Worm (Caenorhabditis elegans) whole organism, L2 larva: ENCODE measurements around the gene R74.8.

Source experiments
- C34F6.9 ChIP-seq: fragments of 150-350 bp; optimal IDR thresholded peaks from 2 replicates; lab custom pipeline; 2014; ENCODE audit warnings: missing biosample characterization, missing genetic modification characterization
- F13H6.1 ChIP-seq: sonication (generic microtip); optimal IDR thresholded peaks from 2 replicates; lab custom pipeline; 2016; ENCODE audit warnings: missing genetic modification characterization, missing compliant biosample characterization
- R02D3.7 ChIP-seq: fragments of 150-350 bp; optimal IDR thresholded peaks from 2 replicates; lab custom pipeline; 2014; ENCODE audit warnings: missing biosample characterization, missing genetic modification characterization
- Y55F3AM.14 ChIP-seq: fragments of 200-800 bp; sonication (Bioruptor generic); optimal IDR thresholded peaks from 2 replicates; lab custom pipeline; 2018; ENCODE audit warnings: mild to moderate bottlenecking, missing genetic modification characterization, missing compliant biosample characterization
- ZK546.5 ChIP-seq: sonication (generic microtip); optimal IDR thresholded peaks from 2 replicates; lab custom pipeline; 2017; ENCODE audit warnings: missing biosample characterization, missing genetic modification characterization
- alr-1 ChIP-seq: fragments of 150-350 bp; optimal IDR thresholded peaks from 2 replicates; lab custom pipeline; 2014; ENCODE audit warnings: missing biosample characterization, missing genetic modification characterization
- aly-2 ChIP-seq: fragments of 150-350 bp; optimal IDR thresholded peaks from 2 replicates; lab custom pipeline; 2014; ENCODE audit warnings: missing biosample characterization, missing genetic modification characterization
- ama-1 ChIP-seq: fragments of 150-350 bp; optimal IDR thresholded peaks from 2 replicates; lab custom pipeline; 2018; ENCODE audit warnings: inconsistent platforms
- blmp-1 ChIP-seq: sonication (generic microtip); optimal IDR thresholded peaks from 2 replicates; lab custom pipeline; 2017; ENCODE audit warnings: missing genetic modification characterization, mild to moderate bottlenecking, missing compliant biosample characterization, antibody characterized with exemption, moderate library complexity; ENCODE audit not compliant: insufficient read depth
- ceh-16 ChIP-seq: fragments of 150-350 bp; optimal IDR thresholded peaks from 2 replicates; lab custom pipeline; 2014; ENCODE audit warnings: missing biosample characterization, missing genetic modification characterization
- ceh-82 ChIP-seq: fragments of 150-350 bp; optimal IDR thresholded peaks from 2 replicates; lab custom pipeline; 2014; ENCODE audit warnings: missing biosample characterization, missing genetic modification characterization
- crh-2 ChIP-seq: sonication (generic microtip); optimal IDR thresholded peaks from 2 replicates; lab custom pipeline; 2017; ENCODE audit warnings: missing biosample characterization, missing genetic modification characterization
- dmd-4 ChIP-seq: sonication (generic microtip); optimal IDR thresholded peaks from 2 replicates; lab custom pipeline; 2017; ENCODE audit warnings: missing biosample characterization, missing genetic modification characterization
- egl-27 ChIP-seq: sonication (generic microtip); optimal IDR thresholded peaks from 3 replicates; lab custom pipeline; 2017; ENCODE audit warnings: missing biosample characterization, missing genetic modification reagents, missing genetic modification characterization
- elt-1 ChIP-seq: fragments of 150-350 bp; optimal IDR thresholded peaks from 2 replicates; lab custom pipeline; 2014; ENCODE audit warnings: missing biosample characterization, missing genetic modification characterization
- elt-3 ChIP-seq: sonication (generic microtip); optimal IDR thresholded peaks from 2 replicates; lab custom pipeline; 2017; ENCODE audit warnings: missing biosample characterization, missing genetic modification characterization
- fos-1 ChIP-seq: fragments of 150-350 bp; optimal IDR thresholded peaks from 2 replicates; lab custom pipeline; 2014; ENCODE audit warnings: missing biosample characterization, missing genetic modification characterization
- gmeb-1 ChIP-seq: fragments of 150-350 bp; optimal IDR thresholded peaks from 2 replicates; lab custom pipeline; 2014; ENCODE audit warnings: missing biosample characterization, missing genetic modification characterization
- lin-11 ChIP-seq: fragments of 150-350 bp; sonication (generic microtip); optimal IDR thresholded peaks from 2 replicates; lab custom pipeline; 2014; ENCODE audit warnings: missing biosample characterization, missing genetic modification characterization, inconsistent platforms, mixed read lengths
- lin-13 ChIP-seq: fragments of 150-350 bp; optimal IDR thresholded peaks from 2 replicates; lab custom pipeline; 2014; ENCODE audit warnings: missing biosample characterization, missing genetic modification reagents, missing genetic modification characterization
- lin-39 ChIP-seq: fragments of 150-350 bp; optimal IDR thresholded peaks from 2 replicates; lab custom pipeline; 2014; ENCODE audit warnings: missing biosample characterization, missing genetic modification reagents, missing genetic modification characterization
- lsy-2 ChIP-seq, 2 experiments: fragments of 150-350 bp in 1 of 2; sonication (generic microtip) in 1 of 2; optimal IDR thresholded peaks; 2 replicates each; lab custom pipeline; 2014 to 2017; ENCODE audit warnings: missing biosample characterization in 2 of 2, missing genetic modification characterization in 2 of 2
- mab-5 ChIP-seq: fragments of 150-350 bp; optimal IDR thresholded peaks from 2 replicates; lab custom pipeline; 2014; ENCODE audit warnings: missing biosample characterization, missing genetic modification characterization
- mbf-1 ChIP-seq: sonication (generic microtip); optimal IDR thresholded peaks from 2 replicates; lab custom pipeline; 2017; ENCODE audit warnings: missing biosample characterization, missing genetic modification characterization
- mdl-1 ChIP-seq, 2 experiments: fragments of 150-350 bp in 1 of 2; sonication (generic microtip) in 1 of 2; optimal IDR thresholded peaks; 2 replicates each; lab custom pipeline; 2017; ENCODE audit warnings: missing biosample characterization in 2 of 2, missing genetic modification characterization in 2 of 2
- nhr-10 ChIP-seq: sonication (generic microtip); optimal IDR thresholded peaks from 2 replicates; lab custom pipeline; 2017; ENCODE audit warnings: missing biosample characterization, missing genetic modification characterization
- nhr-11 ChIP-seq: fragments of 150-350 bp; optimal IDR thresholded peaks from 2 replicates; lab custom pipeline; 2014; ENCODE audit warnings: missing biosample characterization, missing genetic modification characterization
- nhr-12 ChIP-seq: fragments of 150-350 bp; optimal IDR thresholded peaks from 2 replicates; lab custom pipeline; 2014; ENCODE audit warnings: missing biosample characterization, missing genetic modification characterization
- nhr-129 ChIP-seq: fragments of 150-350 bp; optimal IDR thresholded peaks from 2 replicates; lab custom pipeline; 2014; ENCODE audit warnings: missing biosample characterization, missing genetic modification characterization
- nhr-21 ChIP-seq: fragments of 150-350 bp; optimal IDR thresholded peaks from 2 replicates; lab custom pipeline; 2014; ENCODE audit warnings: missing biosample characterization, missing genetic modification characterization
- nhr-23 ChIP-seq: fragments of 150-350 bp; optimal IDR thresholded peaks from 2 replicates; lab custom pipeline; 2014; ENCODE audit warnings: missing biosample characterization, missing genetic modification reagents, missing genetic modification characterization
- nhr-237 ChIP-seq: fragments of 150-350 bp; optimal IDR thresholded peaks from 2 replicates; lab custom pipeline; 2014; ENCODE audit warnings: missing biosample characterization, missing genetic modification characterization
- nhr-25 ChIP-seq: fragments of 150-350 bp; sonication (generic microtip); optimal IDR thresholded peaks from 3 replicates; lab custom pipeline; 2014; ENCODE audit warnings: missing biosample characterization, missing genetic modification characterization
- nhr-6 ChIP-seq: fragments of 150-350 bp; optimal IDR thresholded peaks from 2 replicates; lab custom pipeline; 2014; ENCODE audit warnings: missing biosample characterization, missing genetic modification characterization
- nhr-77 ChIP-seq: fragments of 150-350 bp; optimal IDR thresholded peaks from 2 replicates; lab custom pipeline; 2014; ENCODE audit warnings: missing biosample characterization, missing genetic modification characterization
- peb-1 ChIP-seq: fragments of 150-350 bp; optimal IDR thresholded peaks from 2 replicates; lab custom pipeline; 2014; ENCODE audit warnings: missing biosample characterization, missing genetic modification characterization
- sem-4 ChIP-seq: fragments of 150-350 bp; optimal IDR thresholded peaks from 2 replicates; lab custom pipeline; 2014; ENCODE audit warnings: missing biosample characterization, missing genetic modification reagents, missing genetic modification characterization
- skn-1 ChIP-seq: sonication (generic microtip); optimal IDR thresholded peaks from 2 replicates; lab custom pipeline; 2017; ENCODE audit warnings: missing biosample characterization, missing genetic modification characterization
- sma-3 ChIP-seq: sonication (generic microtip); optimal IDR thresholded peaks from 2 replicates; lab custom pipeline; 2016; ENCODE audit warnings: missing genetic modification reagents, missing genetic modification characterization, missing compliant biosample characterization
- sma-9 ChIP-seq, 2 experiments: fragments of 150-350 bp in 1 of 2; sonication (generic microtip) in 1 of 2; optimal IDR thresholded peaks; 2 replicates each; lab custom pipeline; 2014 to 2016; ENCODE audit warnings: missing genetic modification characterization in 2 of 2, mild to moderate bottlenecking in 1 of 2, missing biosample characterization in 1 of 2, missing compliant biosample characterization in 1 of 2, missing genetic modification reagents in 1 of 2, moderate library complexity in 1 of 2
- snpc-4 ChIP-seq: fragments of 150-350 bp; optimal IDR thresholded peaks from 2 replicates; lab custom pipeline; 2014; ENCODE audit warnings: missing biosample characterization, missing genetic modification characterization
- unc-39 ChIP-seq: fragments of 150-350 bp; optimal IDR thresholded peaks from 2 replicates; lab custom pipeline; 2014; ENCODE audit warnings: missing biosample characterization, missing genetic modification characterization
- unc-55 ChIP-seq: fragments of 150-350 bp; sonication (generic microtip); optimal IDR thresholded peaks from 3 replicates; lab custom pipeline; 2014; ENCODE audit warnings: missing biosample characterization, missing genetic modification reagents, missing genetic modification characterization
- unc-62 ChIP-seq: fragments of 150-350 bp; optimal IDR thresholded peaks from 2 replicates; lab custom pipeline; 2014; ENCODE audit warnings: missing biosample characterization, missing genetic modification reagents, missing genetic modification characterization
- zag-1 ChIP-seq: fragments of 150-350 bp; optimal IDR thresholded peaks from 2 replicates; lab custom pipeline; 2014; ENCODE audit warnings: missing biosample characterization, missing genetic modification characterization
- ztf-1 ChIP-seq: fragments of 200-800 bp; sonication (Bioruptor generic); conservative IDR thresholded peaks from 2 replicates; pipeline ENCODE4 v1.3.6; 2022; ENCODE audit warnings: missing genetic modification characterization, missing compliant biosample characterization
- ztf-11 ChIP-seq: sonication (generic microtip); optimal IDR thresholded peaks from 2 replicates; lab custom pipeline; 2017; ENCODE audit warnings: missing biosample characterization, missing genetic modification characterization
- ztf-4 ChIP-seq: fragments of 150-350 bp; optimal IDR thresholded peaks from 2 replicates; lab custom pipeline; 2014; ENCODE audit warnings: missing biosample characterization, missing genetic modification characterization

The R74.8 gene

ce11 chrIII:4168665-4169064, 37.4 kb upstream of the R74.8 start, which contains the start of gene ccdc-55:
TSS of gene ccdc-55 (minus strand) at chrIII:4168765.
- no peak for TF ChIP-seq nhr-129 (tag; lab: Kevin White, UChicago)
- no peak for TF ChIP-seq mbf-1 (tag; lab: Kevin White, UChicago)

- peak; percentile 72 for TF ChIP-seq unc-55
- TF ChIP-seq ceh-82 (tag; lab: Kevin White, UChicago), result no peak
- no peak for TF ChIP-seq snpc-4 (tag; lab: Kevin White, UChicago)
- no peak for TF ChIP-seq dmd-4 (tag; lab: Kevin White, UChicago)
- TF ChIP-seq crh-2 (tag; lab: Kevin White, UChicago), result no peak
- TF ChIP-seq mbf-1 (tag; lab: Kevin White, UChicago), result no peak
- TF ChIP-seq ztf-11 (tag; lab: Kevin White, UChicago), result peak; percentile 16
- no peak for TF ChIP-seq nhr-12 (tag; lab: Kevin White, UChicago)
- no peak for TF ChIP-seq unc-62 (GFP tag; lab: Kevin White, UChicago)
- no peak for TF ChIP-seq ama-1 (lab: Kevin White, UChicago)
- TF ChIP-seq elt-1 (tag; lab: Kevin White, UChicago), result no peak
- no peak for TF ChIP-seq nhr-23 (tag; lab: Kevin White, UChicago)
- no peak for TF ChIP-seq unc-39 (tag; lab: Kevin White, UChicago)
- TF ChIP-seq Y55F3AM.14 (GFP tag; lab: Kevin White, UChicago), result no peak
- TF ChIP-seq F13H6.1 (tag; lab: Kevin White, UChicago), result no peak
- no peak for TF ChIP-seq ceh-16 (tag; lab: Kevin White, UChicago)
- TF ChIP-seq lin-11 (tag; lab: Kevin White, UChicago), result peak; percentile 52
- TF ChIP-seq ZK546.5 (tag; lab: Kevin White, UChicago), result no peak
- no peak for TF ChIP-seq nhr-6
- no peak for TF ChIP-seq mdl-1 (tag; optimal IDR thresholded peaks at IDR 0.05; lab: Kevin White, UChicago)
- TF ChIP-seq nhr-10 (tag; lab: Kevin White, UChicago), result no peak
- no peak for TF ChIP-seq nhr-25
- peak; percentile 1 for TF ChIP-seq fos-1 (tag; lab: Kevin White, UChicago)
- peak; percentile 23 for TF ChIP-seq egl-27 (tag; lab: Kevin White, UChicago)
- no peak for TF ChIP-seq nhr-237 (tag; lab: Kevin White, UChicago)
- TF ChIP-seq nhr-77 (tag; lab: Kevin White, UChicago), result no peak
- TF ChIP-seq nhr-129 (tag; lab: Kevin White, UChicago), result peak; percentile 73
- TF ChIP-seq elt-3, result no peak
- TF ChIP-seq sma-9 (GFP tag; optimal IDR thresholded peaks at IDR 0.05; lab: Kevin White, UChicago), result no peak
- no peak for TF ChIP-seq sma-9 (tag; optimal IDR thresholded peaks at IDR 0.05; lab: Kevin White, UChicago)
- TF ChIP-seq aly-2 (tag; lab: Kevin White, UChicago), result no peak
- no peak for TF ChIP-seq blmp-1
- TF ChIP-seq peb-1 (tag; lab: Kevin White, UChicago), result no peak
- no peak for TF ChIP-seq zag-1 (tag; lab: Kevin White, UChicago)
- no peak for TF ChIP-seq ztf-1 (GFP tag; lab: Robert Waterston, UW)
- TF ChIP-seq alr-1 (tag; lab: Kevin White, UChicago), result no peak
- peak; percentile 73 for TF ChIP-seq sma-3 (GFP tag; lab: Kevin White, UChicago)
- TF ChIP-seq mab-5 (tag; lab: Kevin White, UChicago), result peak; percentile 69
- TF ChIP-seq lin-13 (GFP tag; lab: Kevin White, UChicago), result peak; percentile 56
- TF ChIP-seq nhr-11, result no peak
- TF ChIP-seq R02D3.7 (tag; lab: Kevin White, UChicago), result peak; percentile 31
- peak; percentile 78 for TF ChIP-seq gmeb-1 (tag; lab: Kevin White, UChicago)
- no peak for TF ChIP-seq lin-39 (tag; lab: Kevin White, UChicago)
- TF ChIP-seq nhr-21 (tag; lab: Kevin White, UChicago), result no peak
- peak; percentile 58 to 79 for TF ChIP-seq lsy-2 (tag; optimal IDR thresholded peaks at IDR 0.05; lab: Kevin White, UChicago)
- peak; percentile 45 for TF ChIP-seq sem-4
- TF ChIP-seq skn-1 (tag; lab: Kevin White, UChicago), result peak; percentile 11
- TF ChIP-seq ztf-4 (tag; lab: Kevin White, UChicago), result peak; percentile 16
- TF ChIP-seq C34F6.9 (tag; lab: Kevin White, UChicago), result peak; percentile 76
These were observed 35.1 kb upstream of the R74.8 start, which contains the start of the genes rnf-121 and C16C10.4 for ce11 chrIII:4170903-4171377. TSS of gene rnf-121 (minus strand) at chrIII:4170953. TSS of gene C16C10.4 (plus strand) at chrIII:4171336.
